Worm (Caenorhabditis elegans): Measurements from ENCODE around the gene C10A4.9.

ce11 chrX:7409030-7409429, 11.6 kb upstream of the C10A4.9 start:
- TF ChIP-seq him-1 (tag; optimal IDR thresholded peaks at IDR 0.05), result no peak
- TF ChIP-seq W03F9.2 (tag; optimal IDR thresholded peaks at IDR 0.05), result no peak
- TF ChIP-seq dao-5 (tag; optimal IDR thresholded peaks at IDR 0.05), result no peak
